Worm (Caenorhabditis elegans): ENCODE measurements around the gene srh-264.
A peak's percentile ranks its signal among the peaks of the same experiment; 100 is the strongest.

srh-264 gene

ce11 chrV:15451421-15451820 is 37.5 kb downstream of the srh-264 start, which contains the start of gene srw-33:
TSS of gene srw-33 (minus strand) at chrV:15451521.
- TF ChIP-seq nhr-84 (tag; optimal IDR thresholded peaks at IDR 0.05) (no peak), rnt-1 (tag; optimal IDR thresholded peaks at IDR 0.05) (no peak), xbp-1 (tag; optimal IDR thresholded peaks at IDR 0.05) (no peak), lir-3 (tag; optimal IDR thresholded peaks at IDR 0.05; ENCODE audit: poor library complexity) (no peak), snu-23 (GFP tag; optimal IDR thresholded peaks at IDR 0.05) (no peak), efl-3 (GFP tag; optimal IDR thresholded peaks at IDR 0.05) (no peak), pqm-1 (tag; optimal IDR thresholded peaks at IDR 0.05) (no peak)

ce11 chrV:15454322-15454721 is 40.4 kb downstream of the srh-264 start:
- no peak for TF ChIP-seq ceh-88 (GFP tag; IDR thresholded peaks at IDR 0.05)
- peak; percentile 22 for TF ChIP-seq nhr-85 (tag)

ce11 chrV:15459088-15459487 is 45.1 kb downstream of the srh-264 start, which contains the start of gene str-71:
TSS of gene str-71 (minus strand) at chrV:15459188.
- TF ChIP-seq nhr-77 (tag; optimal IDR thresholded peaks at IDR 0.05) (no peak), unc-86 (tag; optimal IDR thresholded peaks at IDR 0.05) (no peak), nhr-11 (tag; optimal IDR thresholded peaks at IDR 0.05) (no peak), rnt-1 (tag; optimal IDR thresholded peaks at IDR 0.05) (no peak)

- TF ChIP-seq grh-1 (GFP tag; IDR thresholded peaks at IDR 0.05) (no peak), lin-35 (GFP tag; optimal IDR thresholded peaks at IDR 0.05) (no peak), fkh-10 (GFP tag; optimal IDR thresholded peaks at IDR 0.05) (no peak)
Measured at ce11 chrV:15464402-15464801, 50.5 kb downstream of the srh-264 start, which contains the start of gene rocf-1. TSS of gene rocf-1 (minus strand) at chrV:15464502.

Measured in whole organism, L1 larva.